Worm (Caenorhabditis elegans): Measurements from ENCODE around the gene mrpl-11.

DNA sequence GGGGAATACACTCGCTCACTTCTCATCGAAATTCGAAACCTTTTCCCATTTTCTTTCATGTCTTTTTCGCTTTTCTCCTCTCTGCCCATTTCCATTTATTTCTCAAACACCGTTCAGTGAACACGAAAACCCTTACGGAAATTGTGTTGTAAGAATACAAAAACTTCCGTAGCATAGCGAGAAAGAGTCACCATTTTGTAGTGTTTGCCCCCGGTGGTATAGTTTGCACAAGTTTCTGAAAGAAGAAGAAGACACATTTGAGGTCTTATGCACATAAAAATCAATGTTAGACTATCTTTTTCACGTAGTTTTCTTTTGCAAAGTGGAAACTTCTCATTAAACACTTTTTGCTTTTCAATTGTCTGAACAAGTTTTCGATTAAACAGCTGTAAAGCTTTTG lies 1.7 kb downstream of the mrpl-11 start:
- TF ChIP-seq W03F9.2 (tag; optimal IDR thresholded peaks at IDR 0.05) (no peak), dao-5 (tag; optimal IDR thresholded peaks at IDR 0.05) (no peak), him-1 (tag; optimal IDR thresholded peaks at IDR 0.05) (no peak)

Data from whole organism, L4/young adult.